Worm (Caenorhabditis elegans) whole organism, L2 larva: Measurements from ENCODE around the gene srbc-21.

Experiments
- ZK546.5 ChIP-seq: sonication (generic microtip); optimal IDR thresholded peaks from 2 replicates; lab custom pipeline; 2017; ENCODE audit warnings: missing biosample characterization, missing genetic modification characterization
- alr-1 ChIP-seq: fragments of 150-350 bp; optimal IDR thresholded peaks from 2 replicates; lab custom pipeline; 2014; ENCODE audit warnings: missing biosample characterization, missing genetic modification characterization
- aly-2 ChIP-seq: fragments of 150-350 bp; optimal IDR thresholded peaks from 2 replicates; lab custom pipeline; 2014; ENCODE audit warnings: missing biosample characterization, missing genetic modification characterization
- elt-1 ChIP-seq: fragments of 150-350 bp; optimal IDR thresholded peaks from 2 replicates; lab custom pipeline; 2014; ENCODE audit warnings: missing biosample characterization, missing genetic modification characterization
- fos-1 ChIP-seq: fragments of 150-350 bp; optimal IDR thresholded peaks from 2 replicates; lab custom pipeline; 2014; ENCODE audit warnings: missing biosample characterization, missing genetic modification characterization
- lin-39 ChIP-seq: fragments of 150-350 bp; optimal IDR thresholded peaks from 2 replicates; lab custom pipeline; 2014; ENCODE audit warnings: missing biosample characterization, missing genetic modification reagents, missing genetic modification characterization
- lsy-2 ChIP-seq, 2 experiments: fragments of 150-350 bp in 1 of 2; sonication (generic microtip) in 1 of 2; optimal IDR thresholded peaks; 2 replicates each; lab custom pipeline; 2014 to 2017; ENCODE audit warnings: missing biosample characterization in 2 of 2, missing genetic modification characterization in 2 of 2
- mdl-1 ChIP-seq, 2 experiments: fragments of 150-350 bp in 1 of 2; sonication (generic microtip) in 1 of 2; optimal IDR thresholded peaks; 2 replicates each; lab custom pipeline; 2017; ENCODE audit warnings: missing biosample characterization in 2 of 2, missing genetic modification characterization in 2 of 2
- nhr-129 ChIP-seq: fragments of 150-350 bp; optimal IDR thresholded peaks from 2 replicates; lab custom pipeline; 2014; ENCODE audit warnings: missing biosample characterization, missing genetic modification characterization
- nhr-21 ChIP-seq: fragments of 150-350 bp; optimal IDR thresholded peaks from 2 replicates; lab custom pipeline; 2014; ENCODE audit warnings: missing biosample characterization, missing genetic modification characterization
- nhr-237 ChIP-seq: fragments of 150-350 bp; optimal IDR thresholded peaks from 2 replicates; lab custom pipeline; 2014; ENCODE audit warnings: missing biosample characterization, missing genetic modification characterization
- nhr-6 ChIP-seq: fragments of 150-350 bp; optimal IDR thresholded peaks from 2 replicates; lab custom pipeline; 2014; ENCODE audit warnings: missing biosample characterization, missing genetic modification characterization
- skn-1 ChIP-seq: sonication (generic microtip); optimal IDR thresholded peaks from 2 replicates; lab custom pipeline; 2017; ENCODE audit warnings: missing biosample characterization, missing genetic modification characterization
- zag-1 ChIP-seq: fragments of 150-350 bp; optimal IDR thresholded peaks from 2 replicates; lab custom pipeline; 2014; ENCODE audit warnings: missing biosample characterization, missing genetic modification characterization

ce11 chrV:2187864-2188345 lies 32.6 kb downstream of the srbc-21 start, which contains the start of gene Y5H2B.3:
- TF ChIP-seq alr-1 (no peak), nhr-129 (no peak), elt-1 (tag; lab: Kevin White, UChicago) (no peak), mdl-1 (tag; optimal IDR thresholded peaks at IDR 0.05; lab: Kevin White, UChicago) (no peak), aly-2 (tag; lab: Kevin White, UChicago) (no peak), nhr-237 (tag; lab: Kevin White, UChicago) (no peak), nhr-21 (tag; lab: Kevin White, UChicago) (no peak), fos-1 (no peak), lsy-2 (tag; optimal IDR thresholded peaks at IDR 0.05; lab: Kevin White, UChicago) (no peak), ZK546.5 (no peak), nhr-6 (tag; lab: Kevin White, UChicago) (no peak), zag-1 (no peak), skn-1 (tag; lab: Kevin White, UChicago) (no peak), lin-39 (tag; lab: Kevin White, UChicago) (no peak)
